Worm (Caenorhabditis elegans) whole organism, L3 larva: ENCODE data around the gene F19B10.10.

Source experiments
- ZK546.5 ChIP-seq: sonication (generic microtip); optimal IDR thresholded peaks from 2 replicates; lab custom pipeline; 2017; ENCODE audit warnings: missing biosample characterization, missing genetic modification characterization
- aly-2 ChIP-seq: fragments of 150-350 bp; optimal IDR thresholded peaks from 2 replicates; lab custom pipeline; 2014; ENCODE audit warnings: missing biosample characterization, missing genetic modification characterization
- ama-1 ChIP-seq: fragments of 150-350 bp; optimal IDR thresholded peaks from 2 replicates; lab custom pipeline; 2018
- ceh-82 ChIP-seq: fragments of 150-350 bp; optimal IDR thresholded peaks from 2 replicates; lab custom pipeline; 2014; ENCODE audit warnings: missing biosample characterization, missing genetic modification characterization
- elt-2 ChIP-seq: sonication (generic microtip); optimal IDR thresholded peaks from 2 replicates; lab custom pipeline; 2016; ENCODE audit warnings: missing genetic modification reagents, mild to moderate bottlenecking, missing genetic modification characterization, missing compliant biosample characterization
- fos-1 ChIP-seq: fragments of 150-350 bp; optimal IDR thresholded peaks from 2 replicates; lab custom pipeline; 2014; ENCODE audit warnings: missing biosample characterization, missing genetic modification characterization
- nfya-1 ChIP-seq: sonication (generic microtip); optimal IDR thresholded peaks from 2 replicates; lab custom pipeline; 2017; ENCODE audit warnings: missing genetic modification characterization, mild to moderate bottlenecking, missing compliant biosample characterization, antibody characterized with exemption, moderate library complexity; ENCODE audit not compliant: insufficient read depth
- nhr-11 ChIP-seq: fragments of 150-350 bp; optimal IDR thresholded peaks from 2 replicates; lab custom pipeline; 2014; ENCODE audit warnings: missing biosample characterization, missing genetic modification characterization
- nhr-25 ChIP-seq: sonication (generic microtip); optimal IDR thresholded peaks from 2 replicates; lab custom pipeline; 2017; ENCODE audit warnings: missing biosample characterization, missing genetic modification characterization
- nhr-28 ChIP-seq: fragments of 150-350 bp; optimal IDR thresholded peaks from 2 replicates; lab custom pipeline; 2014; ENCODE audit warnings: missing biosample characterization, missing genetic modification characterization
- nhr-77 ChIP-seq: fragments of 150-350 bp; optimal IDR thresholded peaks from 2 replicates; lab custom pipeline; 2014; ENCODE audit warnings: missing biosample characterization, missing genetic modification characterization
- pqm-1 ChIP-seq: fragments of 150-350 bp; optimal IDR thresholded peaks from 2 replicates; lab custom pipeline; 2017; ENCODE audit warnings: missing biosample characterization, missing genetic modification characterization, inconsistent platforms
- snpc-4 ChIP-seq: fragments of 150-350 bp; optimal IDR thresholded peaks from 2 replicates; lab custom pipeline; 2014; ENCODE audit warnings: missing biosample characterization, missing genetic modification characterization
- unc-62 ChIP-seq: fragments of 150-350 bp; sonication (generic microtip); optimal IDR thresholded peaks from 4 replicates; lab custom pipeline; 2014; ENCODE audit warnings: missing biosample characterization, missing genetic modification reagents, missing genetic modification characterization

ce11 chrII:3682770-3683234 lies 1.6 kb upstream of the F19B10.10 start, which contains the start of gene F19B10.1:
- TF ChIP-seq aly-2: no peak
- TF ChIP-seq fos-1 (tag; lab: Kevin White, UChicago): no peak
- TF ChIP-seq nhr-11 (tag; lab: Kevin White, UChicago): no peak
- TF ChIP-seq nhr-25 (tag; lab: Kevin White, UChicago): peak; percentile 85
- TF ChIP-seq snpc-4 (tag; lab: Kevin White, UChicago): peak; percentile 62
- no peak for TF ChIP-seq pqm-1
- TF ChIP-seq nhr-77 (tag; lab: Kevin White, UChicago): no peak
- TF ChIP-seq ZK546.5 (tag; lab: Kevin White, UChicago): no peak
- TF ChIP-seq nhr-28: no peak
- TF ChIP-seq unc-62 (GFP tag; lab: Kevin White, UChicago): peak; percentile 63
- peak; percentile 81 for TF ChIP-seq nfya-1
- no peak for TF ChIP-seq ama-1
- peak; percentile 70 for TF ChIP-seq elt-2
- no peak for TF ChIP-seq ceh-82
